Worm (Caenorhabditis elegans): ENCODE data around the gene R166.3.
A peak's percentile ranks its signal among the peaks of the same experiment; 100 is the strongest.

The R166.3 gene

DNA sequence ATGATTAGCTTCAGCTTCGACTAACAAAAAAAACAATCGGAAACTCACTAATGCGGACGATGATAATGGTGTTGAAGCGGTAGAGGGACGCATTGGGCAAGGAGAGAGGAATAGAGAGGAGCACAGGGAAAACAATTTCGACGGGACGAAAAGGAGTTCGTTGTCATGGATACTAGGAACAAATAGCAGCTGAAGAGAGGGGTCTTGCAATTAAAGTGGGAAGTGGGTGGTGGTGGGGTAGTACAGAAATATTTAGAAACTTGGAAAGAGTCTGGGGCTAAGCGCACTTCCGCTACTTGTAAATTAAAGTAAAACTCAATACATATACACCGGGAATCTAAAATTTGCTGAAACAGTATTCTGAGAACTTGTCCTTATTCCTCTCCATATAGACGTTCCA is 29.4 kb downstream of the R166.3 start, which contains the start of gene F59B10.2:
TSS of gene F59B10.2 (minus strand) at position 101 of the 400 bp plus-strand sequence.
- TF ChIP-seq M03D4.4 (tag; optimal IDR thresholded peaks at IDR 0.05) (no peak), drap-1 (GFP tag; optimal IDR thresholded peaks at IDR 0.05) (no peak), unc-39 (tag; optimal IDR thresholded peaks at IDR 0.05) (no peak), nhr-12 (tag; optimal IDR thresholded peaks at IDR 0.05) (no peak), snpc-4 (tag; optimal IDR thresholded peaks at IDR 0.05) (no peak), ham-2 (GFP tag; optimal IDR thresholded peaks at IDR 0.05) (no peak), unc-120 (tag; optimal IDR thresholded peaks at IDR 0.05; ENCODE audit: poor library complexity, severe bottlenecking) (no peak), mls-2 (tag; optimal IDR thresholded peaks at IDR 0.05) (no peak), hlh-1 (tag; optimal IDR thresholded peaks at IDR 0.05) (no peak), ztf-11 (tag; optimal IDR thresholded peaks at IDR 0.05) (no peak), nhr-237 (tag; optimal IDR thresholded peaks at IDR 0.05) (no peak), zip-8 (tag; optimal IDR thresholded peaks at IDR 0.05) (no peak), lin-32 (GFP tag; optimal IDR thresholded peaks at IDR 0.05) (no peak), pha-4 (tag; optimal IDR thresholded peaks at IDR 0.05) (no peak), mab-5 (tag; optimal IDR thresholded peaks at IDR 0.05) (no peak), sem-2 (GFP tag; optimal IDR thresholded peaks at IDR 0.05) (no peak), nhr-76 (tag; optimal IDR thresholded peaks at IDR 0.05) (no peak), bed-3 (GFP tag; optimal IDR thresholded peaks at IDR 0.05) (no peak), unc-62 (GFP tag; optimal IDR thresholded peaks at IDR 0.05) (no peak)

DNA sequence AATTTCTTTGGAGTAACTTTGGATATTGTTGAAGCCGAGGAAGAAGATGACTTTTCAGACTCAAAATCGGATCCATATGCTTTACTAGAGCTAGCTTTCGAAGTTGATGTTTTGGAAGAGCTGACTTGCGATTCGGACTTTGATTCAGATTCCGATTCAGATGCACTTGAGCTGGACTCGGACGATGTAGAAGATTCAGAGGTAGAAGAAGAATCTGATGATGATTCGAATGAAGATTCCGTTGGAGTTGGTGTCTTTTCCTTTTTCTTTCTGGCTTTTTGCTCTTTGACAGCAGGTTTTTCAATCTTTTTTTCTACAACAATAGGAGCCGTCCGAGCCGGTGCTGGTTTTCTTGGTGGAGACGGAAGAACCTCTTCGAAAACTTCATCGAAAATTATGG is 31.2 kb downstream of the R166.3 start:
- TF ChIP-seq sem-2 (GFP tag; optimal IDR thresholded peaks at IDR 0.05) (no peak), ceh-43 (GFP tag; optimal IDR thresholded peaks at IDR 0.05) (no peak), lsy-2 (tag; optimal IDR thresholded peaks at IDR 0.05) (no peak), unc-62 (GFP tag; optimal IDR thresholded peaks at IDR 0.05) (no peak), elt-1 (tag; optimal IDR thresholded peaks at IDR 0.05; ENCODE audit: borderline replicate concordance, insufficient read depth) (no peak), cnd-1 (tag; optimal IDR thresholded peaks at IDR 0.05) (no peak), elt-3 (tag; optimal IDR thresholded peaks at IDR 0.05) (no peak)

DNA sequence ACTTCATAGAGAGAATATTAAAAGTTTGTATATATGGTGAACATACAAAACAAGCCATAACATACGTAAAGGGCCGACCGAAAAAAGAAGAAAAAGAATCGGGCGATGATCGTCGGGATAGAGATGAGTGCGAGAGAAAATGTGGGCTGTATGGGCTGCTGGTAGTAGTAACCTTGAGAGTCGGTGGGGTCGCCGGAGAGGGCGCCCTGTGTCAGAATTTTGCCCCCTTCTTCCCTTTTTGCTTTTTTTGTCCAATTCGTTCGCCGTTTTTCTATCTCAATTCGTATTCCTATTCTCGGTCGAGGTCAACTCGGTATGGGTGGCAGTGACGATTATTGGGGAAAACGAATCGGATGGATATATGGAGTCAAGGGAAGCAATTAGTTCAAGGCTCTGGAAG is 33.2 kb downstream of the R166.3 start:
- TF ChIP-seq nhr-76 (tag; optimal IDR thresholded peaks at IDR 0.05) (no peak), lin-13 (tag; optimal IDR thresholded peaks at IDR 0.05) (no peak)

DNA sequence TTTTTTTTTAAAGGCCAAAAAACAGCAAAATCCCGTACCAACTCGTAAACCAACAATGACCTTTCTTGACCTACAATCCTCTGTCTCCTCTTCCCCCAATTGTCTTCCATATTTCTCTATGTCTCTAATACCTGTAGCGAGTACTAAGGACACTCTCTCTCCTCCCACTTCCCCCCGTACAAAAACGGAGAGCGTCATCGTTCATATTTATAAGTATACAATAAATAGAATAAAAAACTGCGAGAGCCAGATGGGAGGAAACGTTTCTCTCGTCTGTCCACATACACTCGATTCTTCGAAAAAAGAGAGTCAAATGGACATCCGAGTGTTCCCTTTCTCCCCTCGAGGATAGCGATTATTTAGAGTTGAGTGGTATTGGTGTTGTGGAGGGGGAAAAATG is 34.4 kb downstream of the R166.3 start:
- TF ChIP-seq cnd-1 (tag; optimal IDR thresholded peaks at IDR 0.05): peak; percentile 23
- peak; percentile 17 for TF ChIP-seq mep-1 (tag; optimal IDR thresholded peaks at IDR 0.05)
- TF ChIP-seq ham-2 (GFP tag; optimal IDR thresholded peaks at IDR 0.05): no peak
- peak; percentile 83 for TF ChIP-seq nhr-2 (tag; optimal IDR thresholded peaks at IDR 0.05)

DNA sequence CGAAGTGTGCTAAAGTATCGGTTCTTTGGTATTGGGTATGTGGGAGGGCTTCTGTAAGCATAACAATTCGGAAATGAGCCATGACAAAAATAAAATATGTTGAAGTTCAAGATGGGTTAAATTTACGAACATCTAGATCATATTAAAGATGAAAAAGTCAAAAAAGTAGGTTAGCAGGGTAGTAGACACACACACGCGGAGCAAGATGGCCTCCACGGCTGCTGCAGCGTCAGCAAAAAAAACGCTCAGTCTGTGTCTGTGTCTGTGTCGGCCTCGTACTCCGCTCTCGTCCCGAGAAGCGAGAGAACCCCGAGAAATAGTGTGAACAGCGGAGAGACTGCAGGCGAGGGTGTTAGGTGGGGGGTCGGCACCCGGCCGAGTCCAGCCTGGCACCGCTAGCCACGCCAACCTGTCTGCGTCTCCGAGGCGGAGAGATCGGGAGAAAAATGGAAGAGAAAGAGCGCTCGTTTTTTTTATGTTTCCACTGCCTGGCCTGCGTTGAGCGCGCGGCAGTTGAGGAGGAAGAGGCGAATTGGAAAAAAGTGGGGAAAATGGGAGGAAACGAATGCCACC is 36.6 kb downstream of the R166.3 start, which contains the start of gene myrf-1:
TSS of gene myrf-1 (minus strand) at position 51 of the 573 bp plus-strand sequence.
- TF ChIP-seq ham-2 (GFP tag; optimal IDR thresholded peaks at IDR 0.05) (peak; percentile 94), ceh-43 (GFP tag; optimal IDR thresholded peaks at IDR 0.05) (no peak), ztf-11 (tag; optimal IDR thresholded peaks at IDR 0.05) (peak; percentile 76), zip-8 (tag; optimal IDR thresholded peaks at IDR 0.05) (no peak), lsy-2 (tag; optimal IDR thresholded peaks at IDR 0.05) (peak; percentile 33), blmp-1 (tag; optimal IDR thresholded peaks at IDR 0.05) (no peak), snpc-4 (tag; optimal IDR thresholded peaks at IDR 0.05) (no peak), nhr-2 (tag; optimal IDR thresholded peaks at IDR 0.05) (peak; percentile 46), nhr-237 (tag; optimal IDR thresholded peaks at IDR 0.05) (no peak), elt-1 (tag; optimal IDR thresholded peaks at IDR 0.05; ENCODE audit: borderline replicate concordance, insufficient read depth) (no peak), mep-1 (tag; optimal IDR thresholded peaks at IDR 0.05) (peak; percentile 81), nhr-12 (tag; optimal IDR thresholded peaks at IDR 0.05) (no peak), mls-2 (tag; optimal IDR thresholded peaks at IDR 0.05) (peak; percentile 68), ces-1 (GFP tag; optimal IDR thresholded peaks at IDR 0.05) (peak; percentile 58), drap-1 (GFP tag; optimal IDR thresholded peaks at IDR 0.05) (peak; percentile 65), pha-4 (tag; optimal IDR thresholded peaks at IDR 0.05) (peak; percentile 44), hlh-1 (tag; optimal IDR thresholded peaks at IDR 0.05) (peak; percentile 33), unc-39 (tag; optimal IDR thresholded peaks at IDR 0.05) (no peak), ceh-39 (tag; optimal IDR thresholded peaks at IDR 0.05) (no peak), cnd-1 (tag; optimal IDR thresholded peaks at IDR 0.05) (peak; percentile 61), unc-120 (tag; optimal IDR thresholded peaks at IDR 0.05; ENCODE audit: poor library complexity, severe bottlenecking) (peak; percentile 73), unc-62 (GFP tag; optimal IDR thresholded peaks at IDR 0.05) (peak; percentile 39), sptf-1 (tag; optimal IDR thresholded peaks at IDR 0.05) (peak; percentile 74), bed-3 (GFP tag; optimal IDR thresholded peaks at IDR 0.05) (no peak), M03D4.4 (tag; optimal IDR thresholded peaks at IDR 0.05) (peak; percentile 48), elt-3 (tag; optimal IDR thresholded peaks at IDR 0.05) (no peak)
